Worm (Caenorhabditis elegans): ENCODE data around the gene toca-1.

- TF ChIP-seq fos-1 (tag; optimal IDR thresholded peaks at IDR 0.05), result no peak
- no peak for TF ChIP-seq snpc-4 (tag; optimal IDR thresholded peaks at IDR 0.05)
These were observed 42.7 kb downstream of the toca-1 start for ce11 chrX:1478569-1478968.

Measured in whole organism, L3 larva.